Worm (Caenorhabditis elegans) whole organism, L3 larva: ENCODE measurements around the gene rad-23.

ENCODE experiments used
- R02D3.7 ChIP-seq: fragments of 150-350 bp; optimal IDR thresholded peaks from 2 replicates; lab custom pipeline; 2014; ENCODE audit warnings: missing biosample characterization, missing genetic modification characterization
- ZK546.5 ChIP-seq: sonication (generic microtip); optimal IDR thresholded peaks from 2 replicates; lab custom pipeline; 2017; ENCODE audit warnings: missing biosample characterization, missing genetic modification characterization
- aly-2 ChIP-seq: fragments of 150-350 bp; optimal IDR thresholded peaks from 2 replicates; lab custom pipeline; 2014; ENCODE audit warnings: missing biosample characterization, missing genetic modification characterization
- ama-1 ChIP-seq: fragments of 150-350 bp; optimal IDR thresholded peaks from 2 replicates; lab custom pipeline; 2018
- ceh-16 ChIP-seq: sonication (generic microtip); optimal IDR thresholded peaks from 2 replicates; lab custom pipeline; 2017; ENCODE audit warnings: missing biosample characterization, missing genetic modification characterization
- ceh-28 ChIP-seq: fragments of 150-350 bp; optimal IDR thresholded peaks from 2 replicates; lab custom pipeline; 2014; ENCODE audit warnings: missing biosample characterization, missing genetic modification reagents, missing genetic modification characterization
- ceh-82 ChIP-seq: fragments of 150-350 bp; optimal IDR thresholded peaks from 2 replicates; lab custom pipeline; 2014; ENCODE audit warnings: missing biosample characterization, missing genetic modification characterization
- ceh-9 ChIP-seq: sonication (generic microtip); optimal IDR thresholded peaks from 2 replicates; lab custom pipeline; 2018; ENCODE audit warnings: missing biosample characterization, missing genetic modification characterization
- daf-12 ChIP-seq: fragments of 150-350 bp; optimal IDR thresholded peaks from 2 replicates; lab custom pipeline; 2014; ENCODE audit warnings: missing biosample characterization, missing genetic modification reagents, missing genetic modification characterization
- egl-27 ChIP-seq: sonication (generic microtip); optimal IDR thresholded peaks from 4 replicates; lab custom pipeline; 2017; ENCODE audit warnings: missing biosample characterization, missing genetic modification reagents, missing genetic modification characterization
- egl-5 ChIP-seq: fragments of 150-350 bp; optimal IDR thresholded peaks from 2 replicates; lab custom pipeline; 2017; ENCODE audit warnings: missing biosample characterization, missing genetic modification reagents, missing genetic modification characterization, inconsistent platforms
- elt-1 ChIP-seq: fragments of 150-350 bp; optimal IDR thresholded peaks from 2 replicates; lab custom pipeline; 2014; ENCODE audit warnings: missing biosample characterization, missing genetic modification characterization
- elt-2 ChIP-seq: sonication (generic microtip); optimal IDR thresholded peaks from 2 replicates; lab custom pipeline; 2016; ENCODE audit warnings: missing genetic modification reagents, mild to moderate bottlenecking, missing genetic modification characterization, missing compliant biosample characterization
- elt-3 ChIP-seq, 3 experiments: fragments of 150-350 bp in 1 of 3; sonication (generic microtip) in 2 of 3; optimal IDR thresholded peaks; 2 replicates in 2 of 3; 4 replicates in 1 of 3; lab custom pipeline; 2014 to 2017; ENCODE audit warnings: missing biosample characterization in 3 of 3, missing genetic modification characterization in 3 of 3
- eor-1 ChIP-seq, 2 experiments: fragments of 150-350 bp; optimal IDR thresholded peaks; 2 replicates each; lab custom pipeline; 2014 to 2018; ENCODE audit warnings: missing biosample characterization in 2 of 2, missing genetic modification characterization in 2 of 2
- fkh-10 ChIP-seq: sonication (generic microtip); optimal IDR thresholded peaks from 2 replicates; lab custom pipeline; 2017; ENCODE audit warnings: missing biosample characterization, missing genetic modification reagents, missing genetic modification characterization
- fkh-2 ChIP-seq: fragments of 150-350 bp; optimal IDR thresholded peaks from 2 replicates; lab custom pipeline; 2014; ENCODE audit warnings: missing biosample characterization, missing genetic modification reagents, missing genetic modification characterization
- fos-1 ChIP-seq: fragments of 150-350 bp; optimal IDR thresholded peaks from 2 replicates; lab custom pipeline; 2014; ENCODE audit warnings: missing biosample characterization, missing genetic modification characterization
- hmg-11 ChIP-seq: sonication (generic microtip); optimal IDR thresholded peaks from 2 replicates; lab custom pipeline; 2016; ENCODE audit warnings: missing genetic modification characterization, missing compliant biosample characterization
- jun-1 ChIP-seq: fragments of 150-350 bp; optimal IDR thresholded peaks from 2 replicates; lab custom pipeline; 2014; ENCODE audit warnings: missing biosample characterization, missing genetic modification reagents, missing genetic modification characterization
- lin-15B ChIP-seq: fragments of 150-350 bp; optimal IDR thresholded peaks from 2 replicates; lab custom pipeline; 2014; ENCODE audit warnings: missing biosample characterization, missing genetic modification characterization
- lin-39 ChIP-seq: fragments of 150-350 bp; optimal IDR thresholded peaks from 2 replicates; lab custom pipeline; 2018; ENCODE audit warnings: missing biosample characterization, missing genetic modification reagents, missing genetic modification characterization
- lsy-12 ChIP-seq: sonication (generic microtip); optimal IDR thresholded peaks from 2 replicates; lab custom pipeline; 2016; ENCODE audit warnings: mild to moderate bottlenecking, missing genetic modification characterization, missing compliant biosample characterization
- mdl-1 ChIP-seq: fragments of 150-350 bp; optimal IDR thresholded peaks from 2 replicates; lab custom pipeline; 2014; ENCODE audit warnings: missing biosample characterization, missing genetic modification characterization
- mml-1 ChIP-seq: fragments of 150-350 bp; sonication (generic microtip); optimal IDR thresholded peaks from 3 replicates; lab custom pipeline; 2014; ENCODE audit warnings: missing biosample characterization, missing genetic modification characterization
- nfya-1 ChIP-seq: sonication (generic microtip); optimal IDR thresholded peaks from 2 replicates; lab custom pipeline; 2017; ENCODE audit warnings: missing genetic modification characterization, mild to moderate bottlenecking, missing compliant biosample characterization, antibody characterized with exemption, moderate library complexity; ENCODE audit not compliant: insufficient read depth
- nhr-11 ChIP-seq: fragments of 150-350 bp; optimal IDR thresholded peaks from 2 replicates; lab custom pipeline; 2014; ENCODE audit warnings: missing biosample characterization, missing genetic modification characterization
- nhr-12 ChIP-seq: fragments of 150-350 bp; optimal IDR thresholded peaks from 2 replicates; lab custom pipeline; 2014; ENCODE audit warnings: missing biosample characterization, missing genetic modification characterization
- nhr-23 ChIP-seq: fragments of 150-350 bp; optimal IDR thresholded peaks from 2 replicates; lab custom pipeline; 2014; ENCODE audit warnings: missing biosample characterization, missing genetic modification reagents, missing genetic modification characterization
- nhr-237 ChIP-seq: fragments of 150-350 bp; optimal IDR thresholded peaks from 2 replicates; lab custom pipeline; 2014; ENCODE audit warnings: missing biosample characterization, missing genetic modification characterization
- nhr-25 ChIP-seq: sonication (generic microtip); optimal IDR thresholded peaks from 2 replicates; lab custom pipeline; 2017; ENCODE audit warnings: missing biosample characterization, missing genetic modification characterization
- nhr-28 ChIP-seq: fragments of 150-350 bp; optimal IDR thresholded peaks from 2 replicates; lab custom pipeline; 2014; ENCODE audit warnings: missing biosample characterization, missing genetic modification characterization
- nhr-43 ChIP-seq: sonication (generic microtip); optimal IDR thresholded peaks from 2 replicates; lab custom pipeline; 2016; ENCODE audit warnings: mild to moderate bottlenecking, missing genetic modification characterization, missing compliant biosample characterization; ENCODE audit not compliant: poor library complexity, severe bottlenecking
- nhr-67 ChIP-seq: fragments of 150-350 bp; optimal IDR thresholded peaks from 2 replicates; lab custom pipeline; 2014; ENCODE audit warnings: missing biosample characterization, missing genetic modification characterization
- nhr-76 ChIP-seq: fragments of 150-350 bp; sonication (generic microtip); optimal IDR thresholded peaks from 5 replicates; lab custom pipeline; 2014; ENCODE audit warnings: missing biosample characterization, missing genetic modification characterization
- nhr-77 ChIP-seq: fragments of 150-350 bp; optimal IDR thresholded peaks from 2 replicates; lab custom pipeline; 2014; ENCODE audit warnings: missing biosample characterization, missing genetic modification characterization
- pha-4 ChIP-seq: fragments of 150-350 bp; optimal IDR thresholded peaks from 2 replicates; lab custom pipeline; 2014; ENCODE audit warnings: missing biosample characterization, missing genetic modification reagents, missing genetic modification characterization
- pqm-1 ChIP-seq: fragments of 150-350 bp; optimal IDR thresholded peaks from 2 replicates; lab custom pipeline; 2017; ENCODE audit warnings: missing biosample characterization, missing genetic modification characterization, inconsistent platforms
- sea-2 ChIP-seq: fragments of 150-350 bp; sonication (generic microtip); optimal IDR thresholded peaks from 4 replicates; lab custom pipeline; 2014; ENCODE audit warnings: missing biosample characterization, missing genetic modification reagents, missing genetic modification characterization
- skn-1 ChIP-seq: fragments of 150-350 bp; optimal IDR thresholded peaks from 2 replicates; lab custom pipeline; 2014; ENCODE audit warnings: missing biosample characterization, missing genetic modification characterization
- snpc-4 ChIP-seq: fragments of 150-350 bp; optimal IDR thresholded peaks from 2 replicates; lab custom pipeline; 2014; ENCODE audit warnings: missing biosample characterization, missing genetic modification characterization
- tbx-2 ChIP-seq: sonication (generic microtip); optimal IDR thresholded peaks from 2 replicates; lab custom pipeline; 2016; ENCODE audit warnings: mild to moderate bottlenecking, missing genetic modification characterization, missing compliant biosample characterization
- unc-39 ChIP-seq: sonication (generic microtip); optimal IDR thresholded peaks from 4 replicates; lab custom pipeline; 2017; ENCODE audit warnings: missing biosample characterization, missing genetic modification characterization
- unc-62 ChIP-seq: fragments of 150-350 bp; sonication (generic microtip); optimal IDR thresholded peaks from 4 replicates; lab custom pipeline; 2014; ENCODE audit warnings: missing biosample characterization, missing genetic modification reagents, missing genetic modification characterization
- zag-1 ChIP-seq: fragments of 150-350 bp; optimal IDR thresholded peaks from 2 replicates; lab custom pipeline; 2014; ENCODE audit warnings: missing biosample characterization, missing genetic modification characterization
- ztf-11 ChIP-seq: fragments of 150-350 bp; optimal IDR thresholded peaks from 2 replicates; lab custom pipeline; 2014; ENCODE audit warnings: missing biosample characterization, missing genetic modification characterization
- ztf-4 ChIP-seq: fragments of 150-350 bp; optimal IDR thresholded peaks from 2 replicates; lab custom pipeline; 2014; ENCODE audit warnings: missing biosample characterization, missing genetic modification characterization

rad-23 gene

ce11 chrII:11634057-11634676, 18.4 kb downstream of the rad-23 start:
- TF ChIP-seq elt-1 = peak; percentile 12
- TF ChIP-seq fkh-2 = no peak
- peak; percentile 81 for TF ChIP-seq lsy-12 (tag; lab: Kevin White, UChicago)
- peak; percentile 57 for TF ChIP-seq unc-62
- TF ChIP-seq nhr-12 (tag; lab: Kevin White, UChicago) = no peak
- peak; percentile 80 for TF ChIP-seq nfya-1 (tag; lab: Kevin White, UChicago)
- TF ChIP-seq nhr-28 (tag; lab: Kevin White, UChicago) = no peak
- TF ChIP-seq eor-1 (tag; optimal IDR thresholded peaks at IDR 0.05; lab: Kevin White, UChicago) = no peak
- TF ChIP-seq pqm-1 = peak; percentile 43
- TF ChIP-seq daf-12 (tag; lab: Kevin White, UChicago) = no peak
- TF ChIP-seq mdl-1 (tag; lab: Kevin White, UChicago) = peak; percentile 82
- TF ChIP-seq zag-1 (tag; lab: Kevin White, UChicago) = no peak
- peak; percentile 81 for TF ChIP-seq pha-4 (tag; lab: Kevin White, UChicago)
- peak; percentile 53 for TF ChIP-seq snpc-4 (tag; lab: Kevin White, UChicago)
- TF ChIP-seq elt-2 = peak; percentile 76
- peak; percentile 68 for TF ChIP-seq tbx-2 (tag; lab: Kevin White, UChicago)
- TF ChIP-seq jun-1 = peak; percentile 89
- no peak for TF ChIP-seq ZK546.5 (tag; lab: Kevin White, UChicago)
- peak; percentile 41 for TF ChIP-seq ceh-82 (tag; lab: Kevin White, UChicago)
- no peak for TF ChIP-seq ceh-16 (tag; lab: Kevin White, UChicago)
- peak; percentile 57 for TF ChIP-seq egl-5 (tag; lab: Kevin White, UChicago)
- TF ChIP-seq egl-27 = peak; percentile 85
- no peak for TF ChIP-seq aly-2 (tag; lab: Kevin White, UChicago)
- TF ChIP-seq nhr-23 = peak; percentile 86
- TF ChIP-seq hmg-11 (tag; lab: Kevin White, UChicago) = peak; percentile 96
- TF ChIP-seq fkh-10 = peak; percentile 80
- TF ChIP-seq skn-1 = peak; percentile 63
- peak; percentile 69 for TF ChIP-seq lin-15B (tag; lab: Kevin White, UChicago)
- TF ChIP-seq ama-1 (lab: Kevin White, UChicago) = no peak
- no peak for TF ChIP-seq nhr-77 (tag; lab: Kevin White, UChicago)
- peak; percentile 53 for TF ChIP-seq fos-1
- no peak for TF ChIP-seq elt-3 (tag; optimal IDR thresholded peaks at IDR 0.05; lab: Kevin White, UChicago)
- TF ChIP-seq mml-1 (tag; lab: Kevin White, UChicago) = no peak
- no peak for TF ChIP-seq ztf-11 (tag; lab: Kevin White, UChicago)
- peak; percentile 92 for TF ChIP-seq sea-2 (GFP tag; lab: Kevin White, UChicago)
- TF ChIP-seq unc-39 (tag; lab: Kevin White, UChicago) = no peak
- peak; percentile 48 for TF ChIP-seq R02D3.7 (tag; lab: Kevin White, UChicago)
- TF ChIP-seq ceh-9 (tag; lab: Kevin White, UChicago) = no peak
- TF ChIP-seq nhr-25 (tag; lab: Kevin White, UChicago) = peak; percentile 97
- peak; percentile 90 for TF ChIP-seq lin-39 (tag; lab: Kevin White, UChicago)
- TF ChIP-seq ceh-28 (tag; lab: Kevin White, UChicago) = peak; percentile 58
- TF ChIP-seq nhr-76 (tag; lab: Kevin White, UChicago) = no peak
- TF ChIP-seq nhr-11 (tag; lab: Kevin White, UChicago) = peak; percentile 85
- no peak for TF ChIP-seq nhr-67 (tag; lab: Kevin White, UChicago)
- TF ChIP-seq ztf-4 (tag; lab: Kevin White, UChicago) = peak; percentile 64
- peak; percentile 86 for TF ChIP-seq nhr-43 (tag; lab: Kevin White, UChicago)
- TF ChIP-seq nhr-237 (tag; lab: Kevin White, UChicago) = no peak
